Fruit fly (Drosophila melanogaster) whole organism, wandering third instar larva: Measurements from ENCODE around the gene CG8097.

Experiments used
- Myc ChIP-seq: fragments of >200 bp; optimal IDR thresholded peaks from 2 replicates; lab custom pipeline; 2017
- Sp1 ChIP-seq: fragments of 200-800 bp; sonication (Bioruptor generic); optimal IDR thresholded peaks from 3 replicates; lab custom pipeline; 2019; ENCODE audit warnings: missing biosample characterization, mild to moderate bottlenecking, missing genetic modification characterization, moderate library complexity
- dl ChIP-seq, 2 experiments: fragments of 175-275, 200-275 bp in 1 of 2; fragments of 200-275 bp in 1 of 2; sonication (Bioruptor generic); optimal IDR thresholded peaks; lab custom pipeline; 2018; ENCODE audit warnings: mild to moderate bottlenecking in 2 of 2, missing biosample characterization in 2 of 2, missing genetic modification characterization in 2 of 2, moderate library complexity in 2 of 2; ENCODE audit not compliant: partially characterized antibody in 2 of 2, insufficient read depth in 1 of 2
- woc ChIP-seq: sonication (Bioruptor generic); optimal IDR thresholded peaks from 2 replicates; lab custom pipeline; 2016; ENCODE audit warnings: missing biosample characterization, mild to moderate bottlenecking, missing genetic modification characterization

DNA sequence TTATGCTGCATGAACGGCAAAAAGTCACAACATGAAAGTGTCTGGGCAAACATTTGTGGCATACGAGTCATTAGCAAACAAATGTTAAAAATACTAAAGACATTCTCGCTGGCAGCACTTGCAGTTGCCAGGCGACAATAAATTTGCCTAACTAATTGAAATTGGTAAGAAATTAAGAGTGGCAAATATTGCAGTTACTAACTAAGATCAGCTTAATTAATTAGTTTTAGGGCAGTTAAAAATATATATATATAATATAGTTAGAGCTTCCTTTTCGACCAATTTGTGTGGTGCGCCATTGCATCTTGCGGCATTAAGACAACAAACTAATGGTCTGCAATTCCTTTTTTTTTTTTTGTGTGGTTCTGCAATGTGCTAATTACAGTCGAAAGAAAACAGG lies 35.0 kb downstream of the CG8097 start:
- TF ChIP-seq Sp1 (peak; percentile 19), dl (GFP tag; optimal IDR thresholded peaks at IDR 0.05; lab: Kevin White, UChicago; ENCODE audit: insufficient read depth in 1 of 2, partially characterized antibody in 2 of 2) (no peak), woc (GFP tag; lab: Kevin White, UChicago) (no peak), Myc (no peak)
